Worm (Caenorhabditis elegans) whole organism, young adult: Measurements from ENCODE around the gene F42A9.6.

ENCODE experiments used
- F22D6.2 ChIP-seq: sonication (generic microtip); optimal IDR thresholded peaks from 2 replicates; lab custom pipeline; 2016; ENCODE audit warnings: mild to moderate bottlenecking, missing genetic modification characterization, missing compliant biosample characterization
- F33H1.4 ChIP-seq: fragments of 200-800 bp; sonication (Bioruptor generic); IDR thresholded peaks from 2 replicates; pipeline ENCODE4 v1.3.6; 2022; ENCODE audit warnings: missing genetic modification reagents, missing genetic modification characterization, missing compliant biosample characterization
- F49E8.2 ChIP-seq: sonication (generic microtip); optimal IDR thresholded peaks from 3 replicates; lab custom pipeline; 2017; ENCODE audit warnings: missing genetic modification characterization, mild to moderate bottlenecking, missing compliant biosample characterization, antibody characterized with exemption, moderate library complexity; ENCODE audit not compliant: insufficient read depth
- F57A8.1 ChIP-seq: fragments of 200-800 bp; sonication (Bioruptor generic); optimal IDR thresholded peaks from 2 replicates; lab custom pipeline; 2018; ENCODE audit warnings: mild to moderate bottlenecking, missing genetic modification characterization, moderate library complexity, missing compliant biosample characterization
- T26A5.8 ChIP-seq: sonication (generic microtip); optimal IDR thresholded peaks from 2 replicates; lab custom pipeline; 2016; ENCODE audit warnings: missing genetic modification characterization, missing compliant biosample characterization
- Y53F4B.3 ChIP-seq: fragments of 200-800 bp; sonication (Bioruptor generic); IDR thresholded peaks from 2 replicates; pipeline ENCODE4 v1.3.6; 2022; ENCODE audit warnings: missing genetic modification reagents, missing genetic modification characterization, missing compliant biosample characterization
- Y53G8AR.9 ChIP-seq: fragments of 200-800 bp; sonication (Bioruptor generic); conservative IDR thresholded peaks from 2 replicates; pipeline ENCODE4 v1.3.6; 2022; ENCODE audit warnings: missing genetic modification reagents, missing genetic modification characterization, missing compliant biosample characterization
- Y79H2A.3 ChIP-seq: fragments of 200-800 bp; sonication (Bioruptor generic); conservative IDR thresholded peaks from 2 replicates; pipeline ENCODE4 v1.3.6; 2022; ENCODE audit warnings: missing genetic modification reagents, missing genetic modification characterization, missing compliant biosample characterization
- ZK185.1 ChIP-seq: sonication (generic microtip); optimal IDR thresholded peaks from 2 replicates; lab custom pipeline; 2016; ENCODE audit warnings: mild to moderate bottlenecking, missing genetic modification characterization, missing compliant biosample characterization; ENCODE audit not compliant: poor library complexity, severe bottlenecking
- aptf-2 ChIP-seq: fragments of 200-800 bp; sonication (Bioruptor generic); conservative IDR thresholded peaks from 2 replicates; pipeline ENCODE4 v1.3.6; 2022; ENCODE audit warnings: missing genetic modification reagents, missing genetic modification characterization, missing compliant biosample characterization
- attf-5 ChIP-seq: fragments of 200-800 bp; sonication (Bioruptor generic); optimal IDR thresholded peaks from 2 replicates; lab custom pipeline; 2018; ENCODE audit warnings: mild to moderate bottlenecking, missing genetic modification characterization, missing compliant biosample characterization
- bed-1 ChIP-seq: fragments of 200-800 bp; sonication (Bioruptor generic); IDR thresholded peaks from 2 replicates; pipeline ENCODE4 v1.3.6; 2022; ENCODE audit warnings: missing genetic modification reagents, missing genetic modification characterization, missing compliant biosample characterization
- ccch-3 ChIP-seq: fragments of 200-800 bp; sonication (Bioruptor generic); optimal IDR thresholded peaks from 2 replicates; lab custom pipeline; 2018; ENCODE audit warnings: mild to moderate bottlenecking, missing genetic modification characterization, missing compliant biosample characterization
- ceh-100 ChIP-seq: fragments of 200-800 bp; sonication (Bioruptor generic); IDR thresholded peaks from 2 replicates; pipeline ENCODE4 v1.3.6; 2022; ENCODE audit warnings: missing genetic modification reagents, missing genetic modification characterization, missing compliant biosample characterization
- die-1 ChIP-seq: sonication (generic microtip); optimal IDR thresholded peaks from 2 replicates; lab custom pipeline; 2016; ENCODE audit warnings: missing genotype, mild to moderate bottlenecking, missing genetic modification characterization, missing compliant biosample characterization
- dpl-1 ChIP-seq: fragments of 150-350 bp; optimal IDR thresholded peaks from 2 replicates; lab custom pipeline; 2014; ENCODE audit warnings: missing biosample characterization, missing genetic modification reagents, missing genetic modification characterization
- efl-1 ChIP-seq: fragments of 150-350 bp; optimal IDR thresholded peaks from 2 replicates; lab custom pipeline; 2014; ENCODE audit warnings: missing biosample characterization, missing genetic modification reagents, missing genetic modification characterization
- egl-18 ChIP-seq: fragments of 200-800 bp; sonication (Bioruptor generic); IDR thresholded peaks from 2 replicates; pipeline ENCODE4 v1.3.6; 2022; ENCODE audit warnings: missing genetic modification reagents, missing genetic modification characterization, missing compliant biosample characterization
- him-1 ChIP-seq: sonication (generic microtip); optimal IDR thresholded peaks from 2 replicates; lab custom pipeline; 2016; ENCODE audit warnings: missing genotype, missing genetic modification reagents, missing genetic modification characterization, missing compliant biosample characterization
- hlh-12 ChIP-seq: sonication (generic microtip); optimal IDR thresholded peaks from 2 replicates; lab custom pipeline; 2016; ENCODE audit warnings: missing genetic modification characterization, missing compliant biosample characterization
- hsf-1 ChIP-seq: fragments of 200-800 bp; sonication (Bioruptor generic); IDR thresholded peaks from 2 replicates; pipeline ENCODE4 v1.3.6; 2022; ENCODE audit warnings: missing genetic modification reagents, missing genetic modification characterization, missing compliant biosample characterization
- lin-54 ChIP-seq: fragments of 200-800 bp; sonication (Bioruptor generic); optimal IDR thresholded peaks from 2 replicates; lab custom pipeline; 2018; ENCODE audit warnings: mild to moderate bottlenecking, missing genetic modification characterization, missing compliant biosample characterization
- madf-8 ChIP-seq: fragments of 200-800 bp; sonication (Bioruptor generic); conservative IDR thresholded peaks from 2 replicates; pipeline ENCODE4 v1.3.6; 2022; ENCODE audit warnings: missing genetic modification reagents, missing genetic modification characterization, missing compliant biosample characterization
- mcd-1 ChIP-seq: fragments of 200-800 bp; sonication (Bioruptor generic); IDR thresholded peaks from 2 replicates; pipeline ENCODE4 v1.3.6; 2022; ENCODE audit warnings: missing genetic modification reagents, missing genetic modification characterization, missing compliant biosample characterization
- mel-28 ChIP-seq: sonication (generic microtip); optimal IDR thresholded peaks from 2 replicates; lab custom pipeline; 2016; ENCODE audit warnings: borderline replicate concordance, mild to moderate bottlenecking, missing genetic modification characterization, missing compliant biosample characterization
- nfya-2 ChIP-seq: fragments of 200-800 bp; sonication (Bioruptor generic); IDR thresholded peaks from 2 replicates; pipeline ENCODE4 v1.3.6; 2022; ENCODE audit warnings: missing genetic modification reagents, missing genetic modification characterization, missing compliant biosample characterization
- nfyb-1 ChIP-seq: fragments of 200-800 bp; sonication (Bioruptor generic); IDR thresholded peaks from 2 replicates; pipeline ENCODE4 v1.3.6; 2022; ENCODE audit warnings: missing genetic modification reagents, missing genetic modification characterization, missing compliant biosample characterization
- nhr-120 ChIP-seq: fragments of 200-800 bp; sonication (Bioruptor generic); IDR thresholded peaks from 2 replicates; pipeline ENCODE4 v1.3.6; 2022; ENCODE audit warnings: missing genetic modification characterization, missing compliant biosample characterization
- nhr-80 ChIP-seq: sonication (generic microtip); optimal IDR thresholded peaks from 2 replicates; lab custom pipeline; 2016; ENCODE audit warnings: missing genetic modification characterization, missing compliant biosample characterization
- nhr-90 ChIP-seq: sonication (generic microtip); optimal IDR thresholded peaks from 2 replicates; lab custom pipeline; 2016; ENCODE audit warnings: missing genotype, mild to moderate bottlenecking, missing genetic modification characterization, missing compliant biosample characterization
- pha-4 ChIP-seq: fragments of 150-350 bp; sonication (generic microtip); optimal IDR thresholded peaks from 2 replicates; lab custom pipeline; 2014; ENCODE audit warnings: missing biosample characterization, missing genetic modification reagents, missing genetic modification characterization
- sea-2 ChIP-seq: fragments of 200-800 bp; sonication (Bioruptor generic); IDR thresholded peaks from 2 replicates; pipeline ENCODE4 v1.3.6; 2022; ENCODE audit warnings: missing genetic modification characterization, missing compliant biosample characterization
- snpc-1.1 ChIP-seq: sonication (generic microtip); optimal IDR thresholded peaks from 2 replicates; lab custom pipeline; 2017; ENCODE audit warnings: missing genetic modification characterization, mild to moderate bottlenecking, missing compliant biosample characterization, antibody characterized with exemption, moderate library complexity, missing genotype, missing genetic modification reagents; ENCODE audit not compliant: insufficient read depth
- snpc-4 ChIP-seq, 5 experiments: fragments of 150-350 bp in 1 of 5; sonication (generic microtip) in 4 of 5; optimal IDR thresholded peaks; 2 replicates each; lab custom pipeline; 2014 to 2018; ENCODE audit warnings: missing genetic modification characterization in 5 of 5, missing biosample characterization in 3 of 5, antibody characterized with exemption in 2 of 5, mild to moderate bottlenecking in 2 of 5, missing compliant biosample characterization in 2 of 5, missing genotype in 2 of 5, moderate library complexity in 2 of 5, missing genetic modification reagents in 1 of 5
- sptf-2 ChIP-seq: fragments of 200-800 bp; sonication (Bioruptor generic); optimal IDR thresholded peaks from 2 replicates; lab custom pipeline; 2018; ENCODE audit warnings: mild to moderate bottlenecking, missing genetic modification characterization, missing compliant biosample characterization
- unc-130 ChIP-seq: sonication (generic microtip); optimal IDR thresholded peaks from 2 replicates; lab custom pipeline; 2016; ENCODE audit warnings: missing genetic modification reagents, missing genetic modification characterization, missing compliant biosample characterization
- zim-3 ChIP-seq: sonication (generic microtip); optimal IDR thresholded peaks from 2 replicates; lab custom pipeline; 2017; ENCODE audit warnings: mild to moderate bottlenecking, missing genetic modification characterization, moderate library complexity, missing compliant biosample characterization
- ztf-18 ChIP-seq: sonication (generic microtip); optimal IDR thresholded peaks from 2 replicates; lab custom pipeline; 2016; ENCODE audit warnings: missing genotype, mild to moderate bottlenecking, missing genetic modification characterization, missing compliant biosample characterization
- ztf-22 ChIP-seq: fragments of 200-800 bp; sonication (Bioruptor generic); optimal IDR thresholded peaks from 2 replicates; lab custom pipeline; 2018; ENCODE audit warnings: mild to moderate bottlenecking, missing genetic modification characterization, moderate library complexity, missing compliant biosample characterization

The F42A9.6 gene

ce11 chrIV:8638761-8639160 is 29.7 kb downstream of the F42A9.6 start, which contains the start of gene F42A9.9:
Gene F42A9.9 (minus strand): TSS chrIV:8638861.
- TF ChIP-seq ztf-18 (no peak), unc-130 (GFP tag; lab: Kevin White, UChicago) (no peak), F33H1.4 (GFP tag; lab: Robert Waterston, UW) (no peak), nfyb-1 (GFP tag; lab: Robert Waterston, UW) (no peak), dpl-1 (GFP tag; lab: Kevin White, UChicago) (no peak)

ce11 chrIV:8644432-8644831 is 35.4 kb downstream of the F42A9.6 start, which contains the start of gene C49C8.3:
Gene C49C8.3 (plus strand): TSS chrIV:8644732.
- no peak for TF ChIP-seq snpc-1.1 (tag; lab: Kevin White, UChicago)
- TF ChIP-seq zim-3 (tag; lab: Kevin White, UChicago): no peak
- no peak for TF ChIP-seq madf-8 (GFP tag; lab: Robert Waterston, UW)
- TF ChIP-seq die-1 (tag; lab: Kevin White, UChicago): no peak
- TF ChIP-seq F22D6.2: no peak
- no peak for TF ChIP-seq attf-5
- TF ChIP-seq F57A8.1 (GFP tag; lab: Kevin White, UChicago): no peak
- TF ChIP-seq nhr-90 (tag; lab: Kevin White, UChicago): no peak
- no peak for TF ChIP-seq ztf-18
- no peak for TF ChIP-seq ceh-100
- no peak for TF ChIP-seq Y53G8AR.9 (GFP tag; lab: Robert Waterston, UW)
- no peak for TF ChIP-seq mel-28 (tag; lab: Kevin White, UChicago)
- TF ChIP-seq sea-2 (GFP tag; lab: Robert Waterston, UW): no peak
- no peak for TF ChIP-seq efl-1 (GFP tag; lab: Kevin White, UChicago)

ce11 chrIV:8648502-8648901 is 39.5 kb downstream of the F42A9.6 start, which contains the start of gene cyp-33E1:
Gene cyp-33E1 (minus strand): TSS chrIV:8648602.
- TF ChIP-seq madf-8 (GFP tag; lab: Robert Waterston, UW) (no peak), hlh-12 (tag; lab: Kevin White, UChicago) (no peak)

ce11 chrIV:8650696-8651095 is 41.7 kb downstream of the F42A9.6 start, which contains the start of gene C49C8.2:
Gene C49C8.2 (plus strand): TSS chrIV:8651088.
- no peak for TF ChIP-seq hsf-1 (GFP tag; lab: Robert Waterston, UW)
- TF ChIP-seq mcd-1 (GFP tag; lab: Robert Waterston, UW): no peak
- peak; percentile 34 for TF ChIP-seq nhr-80 (tag; lab: Kevin White, UChicago)
- no peak for TF ChIP-seq bed-1 (GFP tag; lab: Robert Waterston, UW)

ce11 chrIV:8651835-8652234 is 42.8 kb downstream of the F42A9.6 start, which contains the start of gene C49C8.8:
Gene C49C8.8 (plus strand): TSS chrIV:8652135.
- no peak for TF ChIP-seq ztf-22 (GFP tag; lab: Kevin White, UChicago)
- no peak for TF ChIP-seq nhr-80 (tag; lab: Kevin White, UChicago)
- no peak for TF ChIP-seq T26A5.8
- no peak for TF ChIP-seq F49E8.2 (tag; lab: Kevin White, UChicago)
- no peak for TF ChIP-seq egl-18 (GFP tag; lab: Robert Waterston, UW)
- no peak for TF ChIP-seq ceh-100
- no peak for TF ChIP-seq F22D6.2

ce11 chrIV:8653592-8653991 is 44.6 kb downstream of the F42A9.6 start, which contains the start of gene C49C8.5:
Gene C49C8.5 (minus strand): TSS chrIV:8653664.
- TF ChIP-seq lin-54 (GFP tag; lab: Kevin White, UChicago) (no peak), Y53F4B.3 (GFP tag; lab: Robert Waterston, UW) (no peak), nfya-2 (GFP tag; lab: Robert Waterston, UW) (no peak), aptf-2 (GFP tag; lab: Robert Waterston, UW) (no peak), ZK185.1 (tag; lab: Kevin White, UChicago) (no peak), snpc-4 (GFP tag; optimal IDR thresholded peaks at IDR 0.05; lab: Kevin White, UChicago) (no peak), snpc-4 (tag; optimal IDR thresholded peaks at IDR 0.05; lab: Kevin White, UChicago) (no peak), dpl-1 (GFP tag; lab: Kevin White, UChicago) (no peak), Y79H2A.3 (GFP tag; lab: Robert Waterston, UW) (no peak), ccch-3 (GFP tag; lab: Kevin White, UChicago) (no peak), sptf-2 (GFP tag; lab: Kevin White, UChicago) (no peak), F49E8.2 (tag; lab: Kevin White, UChicago) (no peak), nhr-80 (tag; lab: Kevin White, UChicago) (no peak), him-1 (tag; lab: Kevin White, UChicago) (no peak), nhr-120 (GFP tag; lab: Robert Waterston, UW) (no peak), pha-4 (tag; lab: Kevin White, UChicago) (no peak)
